Fruit fly (Drosophila melanogaster) S2 (cell line): ENCODE measurements around the gene CG34260.

Source experiments
- CG8478 ChIP-seq: fragments of >200 bp; optimal IDR thresholded peaks from 2 replicates; lab custom pipeline; 2018
- CTCF ChIP-seq, 2 experiments: fragments of >200 bp; optimal IDR thresholded peaks; 2 replicates each; lab custom pipeline; 2018

CG34260 gene

dm6 chr3L:20713800-20714199 lies at the start of gene CG34260:
Gene CG34260, plus strand, starts transcription at chr3L:20714100.
- TF ChIP-seq CTCF (optimal IDR thresholded peaks at IDR 0.05; lab: Kevin White, UChicago) = no peak
- no peak for TF ChIP-seq CG8478

- TF ChIP-seq CG8478 = no peak
- TF ChIP-seq CTCF (optimal IDR thresholded peaks at IDR 0.05; lab: Kevin White, UChicago) = no peak
Measured at dm6 chr3L:20667408-20667807, 46.5 kb upstream of the CG34260 start.

dm6 chr3L:20671659-20672058 lies 42.2 kb upstream of the CG34260 start:
- TF ChIP-seq CG8478 (no peak), CTCF (optimal IDR thresholded peaks at IDR 0.05; lab: Kevin White, UChicago) (no peak)

dm6 chr3L:20672364-20672763 lies 41.5 kb upstream of the CG34260 start:
- no peak for TF ChIP-seq CTCF (optimal IDR thresholded peaks at IDR 0.05; lab: Kevin White, UChicago)
- no peak for TF ChIP-seq CG8478

- TF ChIP-seq CTCF (optimal IDR thresholded peaks at IDR 0.05; lab: Kevin White, UChicago) = no peak
- TF ChIP-seq CG8478 = no peak
Measured at dm6 chr3L:20673870-20674269, 40.0 kb upstream of the CG34260 start.

- TF ChIP-seq CG8478 (no peak), CTCF (optimal IDR thresholded peaks at IDR 0.05; lab: Kevin White, UChicago) (no peak)
Measured at dm6 chr3L:20676468-20676867, 37.4 kb upstream of the CG34260 start.

dm6 chr3L:20685079-20685478 lies 28.8 kb upstream of the CG34260 start:
- TF ChIP-seq CG8478 (no peak), CTCF (optimal IDR thresholded peaks at IDR 0.05; lab: Kevin White, UChicago) (no peak)

dm6 chr3L:20687134-20687787 lies 26.6 kb upstream of the CG34260 start:
- no peak for TF ChIP-seq CTCF (optimal IDR thresholded peaks at IDR 0.05; lab: Kevin White, UChicago)
- TF ChIP-seq CG8478 = no peak

dm6 chr3L:20688194-20688785 lies 25.6 kb upstream of the CG34260 start:
- TF ChIP-seq CTCF (optimal IDR thresholded peaks at IDR 0.05; lab: Kevin White, UChicago) (no peak), CG8478 (no peak)

dm6 chr3L:20690074-20690473 lies 23.8 kb upstream of the CG34260 start:
- no peak for TF ChIP-seq CG8478
- no peak for TF ChIP-seq CTCF (optimal IDR thresholded peaks at IDR 0.05; lab: Kevin White, UChicago)

dm6 chr3L:20690857-20691645 lies 22.8 kb upstream of the CG34260 start:
- no peak for TF ChIP-seq CG8478
- no peak for TF ChIP-seq CTCF (optimal IDR thresholded peaks at IDR 0.05; lab: Kevin White, UChicago)

dm6 chr3L:20692516-20692915 lies 21.4 kb upstream of the CG34260 start:
- no peak for TF ChIP-seq CG8478
- TF ChIP-seq CTCF (optimal IDR thresholded peaks at IDR 0.05; lab: Kevin White, UChicago) = peak in 1 of 2 experiments; percentile 17

- TF ChIP-seq CG8478 (no peak), CTCF (optimal IDR thresholded peaks at IDR 0.05; lab: Kevin White, UChicago) (no peak)
Measured at dm6 chr3L:20694584-20694983, 19.3 kb upstream of the CG34260 start.

dm6 chr3L:20695328-20695822 lies 18.5 kb upstream of the CG34260 start, which contains the start of gene kni:
Gene kni, minus strand, starts transcription at chr3L:20695378.
- TF ChIP-seq CG8478 = no peak
- no peak for TF ChIP-seq CTCF (optimal IDR thresholded peaks at IDR 0.05; lab: Kevin White, UChicago)

- TF ChIP-seq CG8478 (no peak), CTCF (optimal IDR thresholded peaks at IDR 0.05; lab: Kevin White, UChicago) (no peak)
Measured at dm6 chr3L:20696494-20696893, 17.4 kb upstream of the CG34260 start.
